Worm (Caenorhabditis elegans): ENCODE measurements around the gene Y39F10A.3.
A peak's percentile ranks its signal among the peaks of the same experiment; 100 is the strongest.

Y39F10A.3 gene

ce11 chrII:783532-783931 is 729 bp upstream of the Y39F10A.3 start, which contains the start of gene Y39F10A.6:
Gene Y39F10A.6 (minus strand): TSS chrII:783632.
- TF ChIP-seq dpl-1 (GFP tag; optimal IDR thresholded peaks at IDR 0.05) (no peak), pha-4 (GFP tag; IDR thresholded peaks at IDR 0.05) (no peak), pha-4 (tag; optimal IDR thresholded peaks at IDR 0.05) (no peak), nhr-6 (tag; optimal IDR thresholded peaks at IDR 0.05) (no peak), aha-1 (tag) (no peak), lir-3 (tag; optimal IDR thresholded peaks at IDR 0.05) (no peak), duxl-1 (tag; optimal IDR thresholded peaks at IDR 0.05; ENCODE audit: poor library complexity) (no peak), nhr-48 (tag; optimal IDR thresholded peaks at IDR 0.05) (no peak), ZK546.5 (tag; optimal IDR thresholded peaks at IDR 0.05) (no peak), daf-12 (tag; optimal IDR thresholded peaks at IDR 0.05) (no peak), snpc-1.2 (GFP tag; IDR thresholded peaks at IDR 0.05) (no peak), mdt-29 (GFP tag; IDR thresholded peaks at IDR 0.05) (no peak)

ce11 chrII:775033-775432 is 7.8 kb downstream of the Y39F10A.3 start, which contains the start of gene Y39F10A.1:
Gene Y39F10A.1 (plus strand): TSS chrII:775333.
- TF ChIP-seq unc-39 (tag; optimal IDR thresholded peaks at IDR 0.05) (no peak), madf-5 (GFP tag; IDR thresholded peaks at IDR 0.05) (no peak), hmg-1.1 (GFP tag; IDR thresholded peaks at IDR 0.05) (no peak), snpc-1.2 (GFP tag; IDR thresholded peaks at IDR 0.05) (no peak), tag-97 (GFP tag; IDR thresholded peaks at IDR 0.05) (no peak), unc-62 (GFP tag; optimal IDR thresholded peaks at IDR 0.05 in 1 of 2) (peak in 1 of 2 experiments; percentile 46), unc-62 (tag; optimal IDR thresholded peaks at IDR 0.05) (no peak)

- TF ChIP-seq fkh-10 (GFP tag; optimal IDR thresholded peaks at IDR 0.05) (peak; percentile 81), madf-5 (GFP tag; IDR thresholded peaks at IDR 0.05) (no peak)
Observed at ce11 chrII:773830-774229, 9.0 kb downstream of the Y39F10A.3 start.

- TF ChIP-seq dpl-1 (GFP tag; optimal IDR thresholded peaks at IDR 0.05) (no peak), egl-27 (tag; optimal IDR thresholded peaks at IDR 0.05) (no peak), pqm-1 (tag; optimal IDR thresholded peaks at IDR 0.05) (no peak), saeg-2 (GFP tag; IDR thresholded peaks at IDR 0.05) (no peak), nhr-237 (tag; optimal IDR thresholded peaks at IDR 0.05) (no peak), hif-1 (tag; optimal IDR thresholded peaks at IDR 0.05) (no peak), pha-4 (GFP tag; IDR thresholded peaks at IDR 0.05) (no peak), pha-4 (tag; optimal IDR thresholded peaks at IDR 0.05) (no peak), dve-1 (tag; optimal IDR thresholded peaks at IDR 0.05; ENCODE audit: insufficient read depth) (no peak), ceh-32 (tag; optimal IDR thresholded peaks at IDR 0.05; ENCODE audit: poor library complexity) (no peak), nhr-28 (tag; optimal IDR thresholded peaks at IDR 0.05) (no peak), duxl-1 (tag; optimal IDR thresholded peaks at IDR 0.05; ENCODE audit: poor library complexity) (no peak), ZK546.5 (tag; optimal IDR thresholded peaks at IDR 0.05) (no peak), zfp-2 (tag; optimal IDR thresholded peaks at IDR 0.05) (no peak), F49E8.2 (tag; optimal IDR thresholded peaks at IDR 0.05; ENCODE audit: borderline replicate concordance) (no peak), spr-3 (GFP tag; optimal IDR thresholded peaks at IDR 0.05) (no peak), nhr-102 (tag; optimal IDR thresholded peaks at IDR 0.05) (no peak), T20F7.1 (GFP tag; optimal IDR thresholded peaks at IDR 0.05) (no peak), unc-39 (tag; optimal IDR thresholded peaks at IDR 0.05) (no peak), spr-1 (tag; optimal IDR thresholded peaks at IDR 0.05) (no peak)
Observed at ce11 chrII:770253-770652, 12.6 kb downstream of the Y39F10A.3 start, which contains the start of gene C08G5.6. Gene C08G5.6 (plus strand): TSS chrII:770553.

ce11 chrII:769250-769649 is 13.6 kb downstream of the Y39F10A.3 start:
- TF ChIP-seq zip-11 (GFP tag; IDR thresholded peaks at IDR 0.05) (no peak), aha-1 (tag) (peak; percentile 27), lir-3 (tag; optimal IDR thresholded peaks at IDR 0.05) (no peak), lin-13 (GFP tag; optimal IDR thresholded peaks at IDR 0.05) (peak; percentile 11), F37D6.2 (tag; optimal IDR thresholded peaks at IDR 0.05) (no peak), T20F7.1 (GFP tag; optimal IDR thresholded peaks at IDR 0.05) (no peak), lin-38 (GFP tag; IDR thresholded peaks at IDR 0.05) (peak; percentile 40)
